Fruit fly (Drosophila melanogaster): ENCODE data around the gene CG2975.

The CG2975 gene

dm6 chr2L:2874542-2875194, 34.7 kb downstream of the CG2975 start, which contains the start of gene CG8814 (continued):
- TF ChIP-seq dati (GFP tag; IDR thresholded peaks at IDR 0.05): no peak
- TF ChIP-seq pan (optimal IDR thresholded peaks at IDR 0.05): no peak
- peak in 1 of 2 experiments; percentile 41 for TF ChIP-seq pan (GFP tag; optimal IDR thresholded peaks at IDR 0.05 in 1 of 2, IDR thresholded peaks at IDR 0.05 in 1 of 2)
- peak; percentile 79 for TF ChIP-seq amos (GFP tag; IDR thresholded peaks at IDR 0.05; ENCODE audit: partially characterized antibody)
- TF ChIP-seq CG34376 (GFP tag; optimal IDR thresholded peaks at IDR 0.05): peak; percentile 32
- TF ChIP-seq gce (GFP tag; IDR thresholded peaks at IDR 0.05): no peak
- peak in 1 of 2 experiments; percentile 44 for TF ChIP-seq Pdp1 (GFP tag; optimal IDR thresholded peaks at IDR 0.05)
- peak; percentile 68 for TF ChIP-seq CG12104 (GFP tag; optimal IDR thresholded peaks at IDR 0.05)
- no peak for TF ChIP-seq CG1529 (GFP tag; optimal IDR thresholded peaks at IDR 0.05)
- no peak for TF ChIP-seq CG13296 (GFP tag; optimal IDR thresholded peaks at IDR 0.05)
- TF ChIP-seq CG18262 (tag; optimal IDR thresholded peaks at IDR 0.05): peak; percentile 69
- peak; percentile 62; the same call in 1 of the 3 replicates for TF ChIP-seq so (GFP tag; IDR thresholded peaks at IDR 0.05)
- TF ChIP-seq Neu2 (GFP tag; optimal IDR thresholded peaks at IDR 0.05; ENCODE audit: borderline replicate concordance): no peak
- no peak for TF ChIP-seq CG14965 (GFP tag; optimal IDR thresholded peaks at IDR 0.05; ENCODE audit: borderline replicate concordance)
- TF ChIP-seq Eip74EF (GFP tag; optimal IDR thresholded peaks at IDR 0.05): no peak
- TF ChIP-seq abd-A (tag; optimal IDR thresholded peaks at IDR 0.05): peak; percentile 78
- peak; percentile 4 for TF ChIP-seq Oli (tag; optimal IDR thresholded peaks at IDR 0.05)
- TF ChIP-seq CG4424 (GFP tag; optimal IDR thresholded peaks at IDR 0.05): peak; percentile 76
- peak; percentile 56; the same call in 1 of the 2 replicates for TF ChIP-seq Atf6 (GFP tag; IDR thresholded peaks at IDR 0.05)
- TF ChIP-seq dpn (GFP tag; optimal IDR thresholded peaks at IDR 0.05): peak; percentile 27 to 75
- peak; percentile 12 to 27 for TF ChIP-seq chif (GFP tag; optimal IDR thresholded peaks at IDR 0.05)
- TF ChIP-seq CG18476 (GFP tag; optimal IDR thresholded peaks at IDR 0.05): peak; percentile 58
- peak; percentile 33 for TF ChIP-seq kni (GFP tag; optimal IDR thresholded peaks at IDR 0.05)
- TF ChIP-seq Doc3 (GFP tag; IDR thresholded peaks at IDR 0.05; ENCODE audit: partially characterized antibody): peak; percentile 66; the same call in 2 of the 3 replicates
- peak; percentile 18 for TF ChIP-seq CG5245 (GFP tag; optimal IDR thresholded peaks at IDR 0.05)
- no peak for TF ChIP-seq Spps (tag; optimal IDR thresholded peaks at IDR 0.05)
- TF ChIP-seq CG15479 (GFP tag; optimal IDR thresholded peaks at IDR 0.05): no peak
- no peak for TF ChIP-seq sima (GFP tag; optimal IDR thresholded peaks at IDR 0.05)
- no peak for TF ChIP-seq zen2 (GFP tag; IDR thresholded peaks at IDR 0.05; ENCODE audit: partially characterized antibody)
- peak; percentile 20; the same call in 1 of the 2 replicates for TF ChIP-seq stc (GFP tag; IDR thresholded peaks at IDR 0.05)
- TF ChIP-seq CG7372 (GFP tag; IDR thresholded peaks at IDR 0.05): no peak; the same call in 1 of the 2 replicates
- TF ChIP-seq Oaz (GFP tag; IDR thresholded peaks at IDR 0.05): 0 out of 2 replicates have a peak, but pooled peaks have one; percentile 29
- TF ChIP-seq Ada2b (GFP tag; IDR thresholded peaks at IDR 0.05): peak; percentile 56
- TF ChIP-seq sc (optimal IDR thresholded peaks at IDR 0.05): no peak
- peak; percentile 31 for TF ChIP-seq sc (GFP tag; optimal IDR thresholded peaks at IDR 0.05)
- no peak for TF ChIP-seq CG6683 (GFP tag; optimal IDR thresholded peaks at IDR 0.05)
- peak; percentile 53 for TF ChIP-seq Drgx (GFP tag; IDR thresholded peaks at IDR 0.05)
- peak in 1 of 3 experiments; percentile 74 for TF ChIP-seq lola (GFP tag; optimal IDR thresholded peaks at IDR 0.05)
- no peak; the same call in 2 of the 3 replicates for TF ChIP-seq CG7963 (GFP tag; IDR thresholded peaks at IDR 0.05; ENCODE audit: partially characterized antibody)
- 0 out of 3 replicates have a peak, but pooled peaks have one; percentile 29 for TF ChIP-seq C15 (GFP tag; IDR thresholded peaks at IDR 0.05)
- no peak for TF ChIP-seq BtbVII (GFP tag; optimal IDR thresholded peaks at IDR 0.05)
- peak; percentile 59 for TF ChIP-seq CG4820 (GFP tag; optimal IDR thresholded peaks at IDR 0.05)
- peak; percentile 88 for TF ChIP-seq phol (tag; optimal IDR thresholded peaks at IDR 0.05)
- TF ChIP-seq CG4854 (GFP tag; optimal IDR thresholded peaks at IDR 0.05): no peak
- TF ChIP-seq Atf3 (GFP tag; optimal IDR thresholded peaks at IDR 0.05): peak; percentile 8
- peak; percentile 51 for TF ChIP-seq gcm (GFP tag; optimal IDR thresholded peaks at IDR 0.05)
- peak; percentile 57; the same call in 1 of the 2 replicates for TF ChIP-seq lmd (GFP tag; IDR thresholded peaks at IDR 0.05)
- TF ChIP-seq sens (GFP tag): peak; percentile 85

Measured in whole organism, embryonic.